Worm (Caenorhabditis elegans): ENCODE results near the gene exos-2.

ce11 chrIV:6378398-6378797, 36.9 kb upstream of the exos-2 start:
- no peak for TF ChIP-seq nhr-11 (tag; optimal IDR thresholded peaks at IDR 0.05)
- TF ChIP-seq nhr-10 (tag; optimal IDR thresholded peaks at IDR 0.05): no peak
